Worm (Caenorhabditis elegans) whole organism, young adult: ENCODE data around the gene idpp-5.

Experiments
- B0019.2 ChIP-seq: fragments of 200-800 bp; sonication (Bioruptor generic); conservative IDR thresholded peaks from 2 replicates; pipeline ENCODE4 v1.3.6; 2022; ENCODE audit warnings: missing genetic modification reagents, missing genetic modification characterization, missing compliant biosample characterization
- C06A6.2 ChIP-seq: fragments of 200-800 bp; sonication (Bioruptor generic); conservative IDR thresholded peaks from 2 replicates; pipeline ENCODE4 v1.3.6; 2022; ENCODE audit warnings: missing genetic modification characterization, missing compliant biosample characterization
- F33H1.4 ChIP-seq: fragments of 200-800 bp; sonication (Bioruptor generic); IDR thresholded peaks from 2 replicates; pipeline ENCODE4 v1.3.6; 2022; ENCODE audit warnings: missing genetic modification reagents, missing genetic modification characterization, missing compliant biosample characterization
- K12H6.12 ChIP-seq: fragments of 200-800 bp; sonication (Bioruptor generic); optimal IDR thresholded peaks from 2 replicates; lab custom pipeline; 2018; ENCODE audit warnings: mild to moderate bottlenecking, missing genetic modification characterization, missing compliant biosample characterization
- athp-1 ChIP-seq: sonication (generic microtip); optimal IDR thresholded peaks from 2 replicates; lab custom pipeline; 2017; ENCODE audit warnings: mild to moderate bottlenecking, missing genetic modification characterization, missing compliant biosample characterization
- attf-6 ChIP-seq: fragments of 200-800 bp; sonication (Bioruptor generic); IDR thresholded peaks from 2 replicates; pipeline ENCODE4 v1.3.6; 2022; ENCODE audit warnings: missing genetic modification reagents, missing genetic modification characterization, missing compliant biosample characterization
- ccch-3 ChIP-seq: fragments of 200-800 bp; sonication (Bioruptor generic); optimal IDR thresholded peaks from 2 replicates; lab custom pipeline; 2018; ENCODE audit warnings: mild to moderate bottlenecking, missing genetic modification characterization, missing compliant biosample characterization
- ceh-40 ChIP-seq: fragments of 200-800 bp; sonication (Bioruptor generic); IDR thresholded peaks from 2 replicates; pipeline ENCODE4 v1.3.6; 2022; ENCODE audit warnings: missing genetic modification characterization, missing compliant biosample characterization
- ceh-79 ChIP-seq: sonication (generic microtip); optimal IDR thresholded peaks from 2 replicates; lab custom pipeline; 2017; ENCODE audit warnings: mild to moderate bottlenecking, missing genetic modification characterization, missing compliant biosample characterization
- ceh-91 ChIP-seq: fragments of 200-800 bp; sonication (Bioruptor generic); IDR thresholded peaks from 2 replicates; pipeline ENCODE4 v1.3.6; 2022; ENCODE audit warnings: missing genetic modification reagents, missing genetic modification characterization, missing compliant biosample characterization
- chd-7 ChIP-seq: sonication (generic microtip); optimal IDR thresholded peaks from 2 replicates; lab custom pipeline; 2016; ENCODE audit warnings: mild to moderate bottlenecking, missing genetic modification characterization, moderate library complexity, missing compliant biosample characterization
- dox-1 ChIP-seq: fragments of 200-800 bp; sonication (Bioruptor generic); IDR thresholded peaks from 2 replicates; pipeline ENCODE4 v1.3.6; 2022; ENCODE audit warnings: missing genetic modification reagents, missing genetic modification characterization, missing compliant biosample characterization
- him-1 ChIP-seq: sonication (generic microtip); optimal IDR thresholded peaks from 2 replicates; lab custom pipeline; 2016; ENCODE audit warnings: missing genotype, missing genetic modification reagents, missing genetic modification characterization, missing compliant biosample characterization
- hlh-12 ChIP-seq: sonication (generic microtip); optimal IDR thresholded peaks from 2 replicates; lab custom pipeline; 2016; ENCODE audit warnings: missing genetic modification characterization, missing compliant biosample characterization
- lin-54 ChIP-seq: fragments of 200-800 bp; sonication (Bioruptor generic); optimal IDR thresholded peaks from 2 replicates; lab custom pipeline; 2018; ENCODE audit warnings: mild to moderate bottlenecking, missing genetic modification characterization, missing compliant biosample characterization
- madf-10 ChIP-seq: sonication (generic microtip); optimal IDR thresholded peaks from 2 replicates; lab custom pipeline; 2016; ENCODE audit warnings: mild to moderate bottlenecking, missing genetic modification characterization, missing compliant biosample characterization
- mcd-1 ChIP-seq: fragments of 200-800 bp; sonication (Bioruptor generic); IDR thresholded peaks from 2 replicates; pipeline ENCODE4 v1.3.6; 2022; ENCODE audit warnings: missing genetic modification reagents, missing genetic modification characterization, missing compliant biosample characterization
- nfya-2 ChIP-seq: fragments of 200-800 bp; sonication (Bioruptor generic); IDR thresholded peaks from 2 replicates; pipeline ENCODE4 v1.3.6; 2022; ENCODE audit warnings: missing genetic modification reagents, missing genetic modification characterization, missing compliant biosample characterization
- nhr-27 ChIP-seq: fragments of 200-800 bp; sonication (Bioruptor generic); optimal IDR thresholded peaks from 2 replicates; lab custom pipeline; 2018; ENCODE audit warnings: mild to moderate bottlenecking, missing genetic modification characterization, moderate library complexity, missing compliant biosample characterization
- pbrm-1 ChIP-seq: fragments of 200-800 bp; sonication (Bioruptor generic); IDR thresholded peaks from 2 replicates; pipeline ENCODE4 v1.3.6; 2022; ENCODE audit warnings: missing genetic modification reagents, missing genetic modification characterization, missing compliant biosample characterization
- pha-4 ChIP-seq: fragments of 150-350 bp; sonication (generic microtip); optimal IDR thresholded peaks from 2 replicates; lab custom pipeline; 2014; ENCODE audit warnings: missing biosample characterization, missing genetic modification reagents, missing genetic modification characterization
- rcor-1 ChIP-seq: fragments of 200-800 bp; sonication (Bioruptor generic); IDR thresholded peaks from 2 replicates; pipeline ENCODE4 v1.3.6; 2022; ENCODE audit warnings: missing genetic modification reagents, missing genetic modification characterization, missing compliant biosample characterization
- sptf-2 ChIP-seq: fragments of 200-800 bp; sonication (Bioruptor generic); optimal IDR thresholded peaks from 2 replicates; lab custom pipeline; 2018; ENCODE audit warnings: mild to moderate bottlenecking, missing genetic modification characterization, missing compliant biosample characterization
- unc-130 ChIP-seq: sonication (generic microtip); optimal IDR thresholded peaks from 2 replicates; lab custom pipeline; 2016; ENCODE audit warnings: missing genetic modification reagents, missing genetic modification characterization, missing compliant biosample characterization
- zfh-2 ChIP-seq: fragments of 200-800 bp; sonication (Bioruptor generic); conservative IDR thresholded peaks from 2 replicates; pipeline ENCODE4 v1.3.6; 2022; ENCODE audit warnings: missing genetic modification reagents, missing genetic modification characterization, missing compliant biosample characterization
- zim-3 ChIP-seq: sonication (generic microtip); optimal IDR thresholded peaks from 2 replicates; lab custom pipeline; 2017; ENCODE audit warnings: mild to moderate bottlenecking, missing genetic modification characterization, moderate library complexity, missing compliant biosample characterization

idpp-5 gene

ce11 chrX:3752443-3752842 lies 40.2 kb downstream of the idpp-5 start (continued):
- TF ChIP-seq nhr-27 (tag; lab: Kevin White, UChicago), result no peak
- TF ChIP-seq ccch-3 (GFP tag; lab: Kevin White, UChicago), result no peak
- no peak for TF ChIP-seq pbrm-1 (GFP tag; lab: Robert Waterston, UW)
- no peak for TF ChIP-seq C06A6.2 (GFP tag; lab: Robert Waterston, UW)

ce11 chrX:3751370-3751769 lies 41.2 kb downstream of the idpp-5 start:
- TF ChIP-seq zfh-2 (GFP tag; lab: Robert Waterston, UW) (peak; percentile 67), madf-10 (tag; lab: Kevin White, UChicago) (no peak)
- TF ChIP-seq, all 124 proteins: peak for 1

DNA sequence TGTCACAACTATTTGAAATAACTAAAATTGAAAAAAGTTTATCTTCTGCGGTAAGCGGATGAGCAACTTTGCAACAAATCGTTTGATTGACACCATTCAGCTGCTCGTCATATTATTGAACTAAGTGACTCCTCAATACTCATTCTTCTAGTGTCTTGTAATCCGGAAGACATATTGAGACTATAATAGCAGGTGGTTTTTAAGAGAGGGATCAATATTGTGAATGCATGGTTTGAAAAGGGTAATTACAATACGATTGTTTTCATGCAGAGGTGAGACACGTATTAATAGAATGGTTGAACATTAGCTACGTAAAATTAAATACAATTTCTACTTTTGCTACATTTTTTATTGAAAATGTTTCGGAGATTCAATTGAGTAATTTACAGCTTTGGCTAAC lies 49.4 kb downstream of the idpp-5 start:
- TF ChIP-seq lin-54 (GFP tag; lab: Kevin White, UChicago), result no peak
- no peak for TF ChIP-seq ceh-79
- TF ChIP-seq F33H1.4 (GFP tag; lab: Robert Waterston, UW), result no peak
- no peak for TF ChIP-seq athp-1 (tag; lab: Kevin White, UChicago)
- TF ChIP-seq B0019.2 (GFP tag; lab: Robert Waterston, UW), result no peak
- TF ChIP-seq ceh-91 (GFP tag; lab: Robert Waterston, UW), result no peak
- TF ChIP-seq sptf-2 (GFP tag; lab: Kevin White, UChicago), result no peak
- TF ChIP-seq dox-1, result no peak

DNA sequence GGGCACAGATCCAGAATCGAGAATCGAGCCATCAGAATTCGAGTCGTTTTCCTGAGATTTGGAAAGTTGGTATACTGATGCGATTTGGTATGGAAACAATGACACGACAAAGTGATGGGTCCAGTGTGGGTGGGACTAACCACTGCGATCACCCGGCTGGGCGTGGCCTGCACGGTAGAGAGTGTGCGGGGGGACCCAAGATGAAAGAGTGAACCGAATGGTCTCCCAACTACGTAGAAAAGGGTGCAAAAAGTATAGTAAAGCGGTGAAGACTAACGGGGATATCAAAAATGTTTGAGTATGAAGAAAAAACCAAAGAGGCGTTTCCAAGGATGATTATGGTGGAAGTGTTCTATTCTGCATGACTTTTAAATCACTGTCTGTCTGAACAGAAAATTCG lies 50.4 kb downstream of the idpp-5 start, which contains the start of gene fkh-2:
TSS of gene fkh-2 (minus strand) at position 101 of the 400 bp plus-strand sequence.
- no peak for TF ChIP-seq attf-6 (GFP tag; lab: Robert Waterston, UW)
- TF ChIP-seq rcor-1, result no peak
- TF ChIP-seq madf-10 (tag; lab: Kevin White, UChicago), result no peak
- TF ChIP-seq ceh-40 (GFP tag; lab: Robert Waterston, UW), result no peak
- no peak for TF ChIP-seq pha-4 (tag; lab: Kevin White, UChicago)
- no peak for TF ChIP-seq hlh-12
- TF ChIP-seq ceh-91 (GFP tag; lab: Robert Waterston, UW), result no peak
- TF ChIP-seq mcd-1 (GFP tag; lab: Robert Waterston, UW), result no peak
- no peak for TF ChIP-seq unc-130 (GFP tag; lab: Kevin White, UChicago)
- no peak for TF ChIP-seq him-1 (tag; lab: Kevin White, UChicago)
- no peak for TF ChIP-seq ceh-79
- TF ChIP-seq chd-7 (tag; lab: Kevin White, UChicago), result no peak
- TF ChIP-seq nfya-2 (GFP tag; lab: Robert Waterston, UW), result no peak
- TF ChIP-seq K12H6.12 (tag; lab: Kevin White, UChicago), result no peak
- no peak for TF ChIP-seq zim-3 (tag; lab: Kevin White, UChicago)
